Worm (Caenorhabditis elegans) whole organism, young adult: Measurements from ENCODE around the gene C04B4.6.

Source experiments
- B0035.1 ChIP-seq: sonication (generic microtip); optimal IDR thresholded peaks from 2 replicates; lab custom pipeline; 2016; ENCODE audit warnings: missing genetic modification characterization, mild to moderate bottlenecking, missing compliant biosample characterization, missing genotype, missing genetic modification reagents
- B0336.3 ChIP-seq: fragments of 200-800 bp; sonication (Bioruptor generic); IDR thresholded peaks from 2 replicates; pipeline ENCODE4 v1.3.6; 2022; ENCODE audit warnings: missing genetic modification characterization, missing compliant biosample characterization
- D2030.7 ChIP-seq: fragments of 200-800 bp; sonication (Bioruptor generic); IDR thresholded peaks from 2 replicates; pipeline ENCODE4 v1.3.6; 2022; ENCODE audit warnings: missing genetic modification reagents, missing genetic modification characterization, missing compliant biosample characterization
- F10E7.11 ChIP-seq: sonication (generic microtip); optimal IDR thresholded peaks from 2 replicates; lab custom pipeline; 2017; ENCODE audit warnings: mild to moderate bottlenecking, missing genetic modification characterization, moderate library complexity, missing compliant biosample characterization
- F33H1.4 ChIP-seq: fragments of 200-800 bp; sonication (Bioruptor generic); IDR thresholded peaks from 2 replicates; pipeline ENCODE4 v1.3.6; 2022; ENCODE audit warnings: missing genetic modification reagents, missing genetic modification characterization, missing compliant biosample characterization
- F55B11.4 ChIP-seq: sonication (generic microtip); optimal IDR thresholded peaks from 2 replicates; lab custom pipeline; 2016; ENCODE audit warnings: missing compliant biosample characterization, missing genetic modification characterization, borderline replicate concordance; ENCODE audit not compliant: insufficient read depth
- T07F8.4 ChIP-seq: sonication (generic microtip); optimal IDR thresholded peaks from 2 replicates; lab custom pipeline; 2016; ENCODE audit warnings: mild to moderate bottlenecking, missing genetic modification characterization, moderate library complexity, missing compliant biosample characterization
- Y53G8AR.9 ChIP-seq: fragments of 200-800 bp; sonication (Bioruptor generic); conservative IDR thresholded peaks from 2 replicates; pipeline ENCODE4 v1.3.6; 2022; ENCODE audit warnings: missing genetic modification reagents, missing genetic modification characterization, missing compliant biosample characterization
- Y56A3A.18 ChIP-seq: fragments of 200-800 bp; sonication (Bioruptor generic); IDR thresholded peaks from 2 replicates; pipeline ENCODE4 v1.3.6; 2022; ENCODE audit warnings: missing genetic modification reagents, missing genetic modification characterization, missing compliant biosample characterization
- ama-1 ChIP-seq, 3 experiments: fragments of 150-350 bp in 1 of 3; sonication (generic microtip) in 2 of 3; optimal IDR thresholded peaks; 2 replicates each; lab custom pipeline; 2014 to 2018; ENCODE audit warnings: missing biosample characterization in 2 of 3, missing genetic modification characterization in 2 of 3, missing genetic modification reagents in 2 of 3
- athp-1 ChIP-seq: sonication (generic microtip); optimal IDR thresholded peaks from 2 replicates; lab custom pipeline; 2017; ENCODE audit warnings: mild to moderate bottlenecking, missing genetic modification characterization, missing compliant biosample characterization
- attf-3 ChIP-seq: fragments of 200-800 bp; sonication (Bioruptor generic); conservative IDR thresholded peaks from 2 replicates; pipeline ENCODE4 v1.3.6; 2022; ENCODE audit warnings: missing genetic modification reagents, missing genetic modification characterization, missing compliant biosample characterization
- bed-1 ChIP-seq: fragments of 200-800 bp; sonication (Bioruptor generic); IDR thresholded peaks from 2 replicates; pipeline ENCODE4 v1.3.6; 2022; ENCODE audit warnings: missing genetic modification reagents, missing genetic modification characterization, missing compliant biosample characterization
- cebp-1 ChIP-seq, 2 experiments: fragments of 200-800 bp in 1 of 2; sonication (Bioruptor generic) in 1 of 2; sonication (generic microtip) in 1 of 2; IDR thresholded peaks in 1 of 2; optimal IDR thresholded peaks in 1 of 2; 2 replicates each; pipeline versions ENCODE4 v1.3.6 to Lab custom; 2017 to 2022; ENCODE audit warnings: missing compliant biosample characterization in 2 of 2, missing genetic modification characterization in 2 of 2, mild to moderate bottlenecking in 1 of 2, missing genetic modification reagents in 1 of 2, moderate library complexity in 1 of 2
- ceh-79 ChIP-seq: sonication (generic microtip); optimal IDR thresholded peaks from 2 replicates; lab custom pipeline; 2017; ENCODE audit warnings: mild to moderate bottlenecking, missing genetic modification characterization, missing compliant biosample characterization
- die-1 ChIP-seq: sonication (generic microtip); optimal IDR thresholded peaks from 2 replicates; lab custom pipeline; 2016; ENCODE audit warnings: missing genotype, mild to moderate bottlenecking, missing genetic modification characterization, missing compliant biosample characterization
- egl-18 ChIP-seq: fragments of 200-800 bp; sonication (Bioruptor generic); IDR thresholded peaks from 2 replicates; pipeline ENCODE4 v1.3.6; 2022; ENCODE audit warnings: missing genetic modification reagents, missing genetic modification characterization, missing compliant biosample characterization
- egl-44 ChIP-seq: fragments of 200-800 bp; sonication (Bioruptor generic); IDR thresholded peaks from 2 replicates; pipeline ENCODE4 v1.3.6; 2022; ENCODE audit warnings: missing genetic modification reagents, missing genetic modification characterization, missing compliant biosample characterization
- egrh-3 ChIP-seq: fragments of 200-800 bp; sonication (Bioruptor generic); IDR thresholded peaks from 2 replicates; pipeline ENCODE4 v1.3.6; 2022; ENCODE audit warnings: missing genetic modification reagents, missing genetic modification characterization, missing compliant biosample characterization
- ekl-4 ChIP-seq: fragments of 200-800 bp; sonication (Bioruptor generic); IDR thresholded peaks from 2 replicates; pipeline ENCODE4 v1.3.6; 2022; ENCODE audit warnings: missing genetic modification reagents, missing genetic modification characterization, missing compliant biosample characterization
- hrde-1 ChIP-seq: sonication (generic microtip); optimal IDR thresholded peaks from 2 replicates; lab custom pipeline; 2016; ENCODE audit warnings: missing genetic modification characterization, mild to moderate bottlenecking, missing compliant biosample characterization, moderate library complexity, missing genotype, missing genetic modification reagents, borderline replicate concordance
- lin-26 ChIP-seq: fragments of 200-800 bp; sonication (Bioruptor generic); IDR thresholded peaks from 2 replicates; pipeline ENCODE4 v1.3.6; 2022; ENCODE audit warnings: missing genetic modification reagents, missing genetic modification characterization, missing compliant biosample characterization
- lin-54 ChIP-seq: fragments of 200-800 bp; sonication (Bioruptor generic); optimal IDR thresholded peaks from 2 replicates; lab custom pipeline; 2018; ENCODE audit warnings: mild to moderate bottlenecking, missing genetic modification characterization, missing compliant biosample characterization
- madf-3 ChIP-seq: fragments of 200-800 bp; sonication (Bioruptor generic); IDR thresholded peaks from 2 replicates; pipeline ENCODE4 v1.3.6; 2022; ENCODE audit warnings: missing genetic modification reagents, missing genetic modification characterization, missing compliant biosample characterization
- nfya-2 ChIP-seq: fragments of 200-800 bp; sonication (Bioruptor generic); IDR thresholded peaks from 2 replicates; pipeline ENCODE4 v1.3.6; 2022; ENCODE audit warnings: missing genetic modification reagents, missing genetic modification characterization, missing compliant biosample characterization
- nhr-120 ChIP-seq: fragments of 200-800 bp; sonication (Bioruptor generic); IDR thresholded peaks from 2 replicates; pipeline ENCODE4 v1.3.6; 2022; ENCODE audit warnings: missing genetic modification characterization, missing compliant biosample characterization
- rpc-1 ChIP-seq, 2 experiments: fragments of 150-350 bp in 1 of 2; sonication (generic microtip) in 1 of 2; optimal IDR thresholded peaks; 2 replicates each; lab custom pipeline; 2014 to 2018; ENCODE audit warnings: missing biosample characterization in 1 of 2, missing genetic modification characterization in 1 of 2, missing genetic modification reagents in 1 of 2, missing genotype in 1 of 2
- sdz-38 ChIP-seq: sonication (generic microtip); optimal IDR thresholded peaks from 2 replicates; lab custom pipeline; 2016; ENCODE audit warnings: missing genotype, missing genetic modification characterization, missing compliant biosample characterization
- sptf-2 ChIP-seq: fragments of 200-800 bp; sonication (Bioruptor generic); optimal IDR thresholded peaks from 2 replicates; lab custom pipeline; 2018; ENCODE audit warnings: mild to moderate bottlenecking, missing genetic modification characterization, missing compliant biosample characterization
- tbx-9 ChIP-seq: sonication (generic microtip); optimal IDR thresholded peaks from 2 replicates; lab custom pipeline; 2016; ENCODE audit warnings: borderline replicate concordance, missing genetic modification characterization, inconsistent platforms, missing compliant biosample characterization
- zfh-2 ChIP-seq: fragments of 200-800 bp; sonication (Bioruptor generic); conservative IDR thresholded peaks from 2 replicates; pipeline ENCODE4 v1.3.6; 2022; ENCODE audit warnings: missing genetic modification reagents, missing genetic modification characterization, missing compliant biosample characterization
- zim-3 ChIP-seq: sonication (generic microtip); optimal IDR thresholded peaks from 2 replicates; lab custom pipeline; 2017; ENCODE audit warnings: mild to moderate bottlenecking, missing genetic modification characterization, moderate library complexity, missing compliant biosample characterization
- ztf-18 ChIP-seq: sonication (generic microtip); optimal IDR thresholded peaks from 2 replicates; lab custom pipeline; 2016; ENCODE audit warnings: missing genotype, mild to moderate bottlenecking, missing genetic modification characterization, missing compliant biosample characterization
- ztf-26 ChIP-seq: sonication (generic microtip); optimal IDR thresholded peaks from 2 replicates; lab custom pipeline; 2017; ENCODE audit warnings: missing genetic modification characterization, missing compliant biosample characterization
- ztf-3 ChIP-seq: fragments of 200-800 bp; sonication (Bioruptor generic); optimal IDR thresholded peaks from 2 replicates; lab custom pipeline; 2018; ENCODE audit warnings: mild to moderate bottlenecking, missing genetic modification characterization, missing compliant biosample characterization

Gene C04B4.6

ce11 chrX:12273870-12274269, 1.6 kb downstream of the C04B4.6 start, which contains the start of gene H19J13.2:
H19J13.2 (minus strand) TSS chrX:12273970.
- TF ChIP-seq B0336.3 (GFP tag; lab: Robert Waterston, UW) (no peak), sptf-2 (GFP tag; lab: Kevin White, UChicago) (no peak), T07F8.4 (tag; lab: Kevin White, UChicago) (no peak), F55B11.4 (tag; lab: Kevin White, UChicago) (no peak), athp-1 (tag; lab: Kevin White, UChicago) (no peak), egl-18 (GFP tag; lab: Robert Waterston, UW) (no peak), nfya-2 (GFP tag; lab: Robert Waterston, UW) (no peak), nhr-120 (GFP tag; lab: Robert Waterston, UW) (no peak), ztf-18 (no peak), D2030.7 (GFP tag; lab: Robert Waterston, UW) (no peak), lin-26 (GFP tag; lab: Robert Waterston, UW) (no peak), lin-54 (GFP tag; lab: Kevin White, UChicago) (no peak), ceh-79 (tag; lab: Kevin White, UChicago) (no peak), madf-3 (GFP tag; lab: Robert Waterston, UW) (no peak), rpc-1 (optimal IDR thresholded peaks at IDR 0.05; lab: Kevin White, UChicago) (no peak), rpc-1 (tag; optimal IDR thresholded peaks at IDR 0.05; lab: Kevin White, UChicago) (no peak), die-1 (tag; lab: Kevin White, UChicago) (no peak), sdz-38 (tag; lab: Kevin White, UChicago) (no peak)
- TF ChIP-seq, all 124 proteins: peak for 0

- no peak for TF ChIP-seq Y56A3A.18 (GFP tag; lab: Robert Waterston, UW)
- TF ChIP-seq bed-1 (GFP tag; lab: Robert Waterston, UW), result no peak
- TF ChIP-seq sptf-2 (GFP tag; lab: Kevin White, UChicago), result no peak
- no peak for TF ChIP-seq B0035.1 (tag; lab: Kevin White, UChicago)
- no peak for TF ChIP-seq egl-44 (GFP tag; lab: Robert Waterston, UW)
- no peak for TF ChIP-seq ekl-4 (GFP tag; lab: Robert Waterston, UW)
- no peak for TF ChIP-seq hrde-1 (tag; lab: Kevin White, UChicago)
- no peak for TF ChIP-seq F33H1.4 (GFP tag; lab: Robert Waterston, UW)
- TF ChIP-seq ama-1 (optimal IDR thresholded peaks at IDR 0.05; lab: Kevin White, UChicago), result no peak
- no peak for TF ChIP-seq ama-1 (GFP tag; optimal IDR thresholded peaks at IDR 0.05; lab: Kevin White, UChicago)
- no peak for TF ChIP-seq ztf-26 (tag; lab: Kevin White, UChicago)
- TF ChIP-seq F55B11.4 (tag; lab: Kevin White, UChicago), result no peak
- no peak for TF ChIP-seq zim-3 (tag; lab: Kevin White, UChicago)
- no peak for TF ChIP-seq attf-3 (GFP tag; lab: Robert Waterston, UW)
- TF ChIP-seq F10E7.11, result no peak
- TF ChIP-seq tbx-9 (tag; lab: Kevin White, UChicago), result no peak
- no peak for TF ChIP-seq ztf-3 (GFP tag; lab: Kevin White, UChicago)
- TF ChIP-seq cebp-1 (GFP tag; IDR thresholded peaks at IDR 0.05; lab: Robert Waterston, UW), result no peak
- TF ChIP-seq cebp-1 (tag; optimal IDR thresholded peaks at IDR 0.05; lab: Kevin White, UChicago), result no peak
- no peak for TF ChIP-seq Y53G8AR.9
These were observed 4.6 kb downstream of the C04B4.6 start, which contains the start of gene otpl-8 for ce11 chrX:12270841-12271240. otpl-8 (minus strand) TSS chrX:12270941.

ce11 chrX:12260381-12260931, 15.0 kb downstream of the C04B4.6 start, which contains the start of gene E01G6.1:
E01G6.1 (plus strand) TSS chrX:12260881.
- peak; percentile 91 for TF ChIP-seq zfh-2 (GFP tag; lab: Robert Waterston, UW)
- no peak for TF ChIP-seq hrde-1 (tag; lab: Kevin White, UChicago)
- peak; percentile 62; the same call in 1 of the 2 replicates for TF ChIP-seq egrh-3 (GFP tag; lab: Robert Waterston, UW)
